Worm (Caenorhabditis elegans): Measurements from ENCODE around the gene scl-25.

ce11 chrV:17226119-17226518 lies 630 bp downstream of the scl-25 start, which contains the start of gene srh-112:
- no peak for TF ChIP-seq nhr-237 (tag; optimal IDR thresholded peaks at IDR 0.05)
- no peak for TF ChIP-seq madf-9 (GFP tag; conservative IDR thresholded peaks at IDR 0.05)
- no peak for TF ChIP-seq egl-43 (GFP tag; IDR thresholded peaks at IDR 0.05)
- no peak for TF ChIP-seq fos-1 (tag; optimal IDR thresholded peaks at IDR 0.05)
- TF ChIP-seq pha-4 (GFP tag; IDR thresholded peaks at IDR 0.05), result no peak
- no peak for TF ChIP-seq pha-4 (tag; optimal IDR thresholded peaks at IDR 0.05)
- TF ChIP-seq lin-39 (tag; optimal IDR thresholded peaks at IDR 0.05), result no peak
- TF ChIP-seq hmg-1.1 (GFP tag; IDR thresholded peaks at IDR 0.05), result no peak
- TF ChIP-seq mep-1 (tag; optimal IDR thresholded peaks at IDR 0.05), result no peak
- no peak for TF ChIP-seq nhr-10 (tag; optimal IDR thresholded peaks at IDR 0.05)
- no peak for TF ChIP-seq daf-8 (GFP tag; IDR thresholded peaks at IDR 0.05)
- TF ChIP-seq mdl-1 (tag; optimal IDR thresholded peaks at IDR 0.05), result no peak
- no peak for TF ChIP-seq F49E8.2 (tag; optimal IDR thresholded peaks at IDR 0.05; ENCODE audit: borderline replicate concordance)
- no peak for TF ChIP-seq F37D6.2 (tag; optimal IDR thresholded peaks at IDR 0.05)
- no peak for TF ChIP-seq unc-62 (GFP tag; optimal IDR thresholded peaks at IDR 0.05 in 1 of 2)
- TF ChIP-seq unc-62 (tag; optimal IDR thresholded peaks at IDR 0.05), result no peak

Measured in whole organism, L4 larva.